Worm (Caenorhabditis elegans): ENCODE results near the gene F40G12.10.

F40G12.10 gene

ce11 chrV:14317204-14317603 is 33.9 kb downstream of the F40G12.10 start:
- TF ChIP-seq nhr-2 (tag; optimal IDR thresholded peaks at IDR 0.05) = no peak
- no peak for TF ChIP-seq nhr-28 (tag; optimal IDR thresholded peaks at IDR 0.05)
- TF ChIP-seq pha-4 (tag; optimal IDR thresholded peaks at IDR 0.05) = no peak
- no peak for TF ChIP-seq ceh-39 (tag; optimal IDR thresholded peaks at IDR 0.05)
- no peak for TF ChIP-seq snpc-4 (tag; optimal IDR thresholded peaks at IDR 0.05)
- no peak for TF ChIP-seq elt-3 (tag; optimal IDR thresholded peaks at IDR 0.05)
- TF ChIP-seq M03D4.4 (tag; optimal IDR thresholded peaks at IDR 0.05) = no peak
- no peak for TF ChIP-seq hlh-1 (tag; optimal IDR thresholded peaks at IDR 0.05)
- TF ChIP-seq ztf-11 (tag; optimal IDR thresholded peaks at IDR 0.05) = no peak
- TF ChIP-seq ham-2 (GFP tag; optimal IDR thresholded peaks at IDR 0.05) = no peak
- TF ChIP-seq blmp-1 (tag; optimal IDR thresholded peaks at IDR 0.05) = no peak
- TF ChIP-seq zip-8 (tag; optimal IDR thresholded peaks at IDR 0.05) = no peak
- TF ChIP-seq drap-1 (GFP tag; optimal IDR thresholded peaks at IDR 0.05) = no peak
- no peak for TF ChIP-seq mep-1 (tag; optimal IDR thresholded peaks at IDR 0.05)
- TF ChIP-seq nhr-237 (tag; optimal IDR thresholded peaks at IDR 0.05) = no peak

ce11 chrV:14317621-14318020 is 34.3 kb downstream of the F40G12.10 start:
- TF ChIP-seq ceh-43 (GFP tag; optimal IDR thresholded peaks at IDR 0.05) (no peak), cnd-1 (tag; optimal IDR thresholded peaks at IDR 0.05) (no peak)

- TF ChIP-seq M03D4.4 (tag; optimal IDR thresholded peaks at IDR 0.05) (no peak), sem-2 (GFP tag; optimal IDR thresholded peaks at IDR 0.05) (no peak), ceh-83 (GFP tag; optimal IDR thresholded peaks at IDR 0.05) (no peak), cnd-1 (tag; optimal IDR thresholded peaks at IDR 0.05) (no peak), hlh-1 (tag; optimal IDR thresholded peaks at IDR 0.05) (no peak), mep-1 (tag; optimal IDR thresholded peaks at IDR 0.05) (no peak), ztf-11 (tag; optimal IDR thresholded peaks at IDR 0.05) (no peak), snpc-4 (tag; optimal IDR thresholded peaks at IDR 0.05) (no peak)
These were observed 35.9 kb downstream of the F40G12.10 start, which contains the start of gene F47B8.13 for ce11 chrV:14319101-14319781. Gene F47B8.13, minus strand, starts transcription at chrV:14319731.

- no peak for TF ChIP-seq ztf-11 (tag; optimal IDR thresholded peaks at IDR 0.05)
- no peak for TF ChIP-seq nhr-12 (tag; optimal IDR thresholded peaks at IDR 0.05)
- no peak for TF ChIP-seq ham-2 (GFP tag; optimal IDR thresholded peaks at IDR 0.05)
- TF ChIP-seq lin-13 (tag; optimal IDR thresholded peaks at IDR 0.05) = no peak
- no peak for TF ChIP-seq tbx-8 (GFP tag; optimal IDR thresholded peaks at IDR 0.05)
- TF ChIP-seq blmp-1 (tag; optimal IDR thresholded peaks at IDR 0.05) = no peak
- no peak for TF ChIP-seq drap-1 (GFP tag; optimal IDR thresholded peaks at IDR 0.05)
- no peak for TF ChIP-seq ces-1 (GFP tag; optimal IDR thresholded peaks at IDR 0.05)
- no peak for TF ChIP-seq mls-2 (tag; optimal IDR thresholded peaks at IDR 0.05)
These were observed 36.9 kb downstream of the F40G12.10 start, which contains the start of gene F47B8.14 for ce11 chrV:14320246-14320645. Gene F47B8.14, plus strand, starts transcription at chrV:14320546.

ce11 chrV:14320730-14321319 is 37.5 kb downstream of the F40G12.10 start:
- TF ChIP-seq nhr-28 (tag; optimal IDR thresholded peaks at IDR 0.05) = no peak
- TF ChIP-seq nhr-237 (tag; optimal IDR thresholded peaks at IDR 0.05) = no peak
- TF ChIP-seq pha-4 (tag; optimal IDR thresholded peaks at IDR 0.05) = no peak
- TF ChIP-seq sptf-1 (tag; optimal IDR thresholded peaks at IDR 0.05) = peak; percentile 22
- TF ChIP-seq elt-3 (tag; optimal IDR thresholded peaks at IDR 0.05) = no peak
- no peak for TF ChIP-seq flh-1 (GFP tag; optimal IDR thresholded peaks at IDR 0.05)
- no peak for TF ChIP-seq ham-2 (GFP tag; optimal IDR thresholded peaks at IDR 0.05)
- TF ChIP-seq unc-120 (tag; optimal IDR thresholded peaks at IDR 0.05; ENCODE audit: poor library complexity, severe bottlenecking) = no peak
- TF ChIP-seq lsy-2 (tag; optimal IDR thresholded peaks at IDR 0.05) = no peak
- TF ChIP-seq unc-39 (tag; optimal IDR thresholded peaks at IDR 0.05) = no peak
- TF ChIP-seq drap-1 (GFP tag; optimal IDR thresholded peaks at IDR 0.05) = peak; percentile 31
- TF ChIP-seq mep-1 (tag; optimal IDR thresholded peaks at IDR 0.05) = no peak
- TF ChIP-seq elt-1 (tag; optimal IDR thresholded peaks at IDR 0.05; ENCODE audit: borderline replicate concordance, insufficient read depth) = no peak
- TF ChIP-seq lin-13 (tag; optimal IDR thresholded peaks at IDR 0.05) = no peak
- TF ChIP-seq tbx-8 (GFP tag; optimal IDR thresholded peaks at IDR 0.05) = no peak

Data from whole organism, mixed stage, embryonic.